Worm (Caenorhabditis elegans) whole organism, L2 larva: ENCODE data around the gene M03B6.1.

Source experiments
- ZK546.5 ChIP-seq: sonication (generic microtip); optimal IDR thresholded peaks from 2 replicates; lab custom pipeline; 2017; ENCODE audit warnings: missing biosample characterization, missing genetic modification characterization
- alr-1 ChIP-seq: fragments of 150-350 bp; optimal IDR thresholded peaks from 2 replicates; lab custom pipeline; 2014; ENCODE audit warnings: missing biosample characterization, missing genetic modification characterization
- aly-2 ChIP-seq: fragments of 150-350 bp; optimal IDR thresholded peaks from 2 replicates; lab custom pipeline; 2014; ENCODE audit warnings: missing biosample characterization, missing genetic modification characterization
- ceh-16 ChIP-seq: fragments of 150-350 bp; optimal IDR thresholded peaks from 2 replicates; lab custom pipeline; 2014; ENCODE audit warnings: missing biosample characterization, missing genetic modification characterization
- egl-27 ChIP-seq: sonication (generic microtip); optimal IDR thresholded peaks from 3 replicates; lab custom pipeline; 2017; ENCODE audit warnings: missing biosample characterization, missing genetic modification reagents, missing genetic modification characterization
- lsy-2 ChIP-seq, 2 experiments: fragments of 150-350 bp in 1 of 2; sonication (generic microtip) in 1 of 2; optimal IDR thresholded peaks; 2 replicates each; lab custom pipeline; 2014 to 2017; ENCODE audit warnings: missing biosample characterization in 2 of 2, missing genetic modification characterization in 2 of 2
- mbf-1 ChIP-seq: sonication (generic microtip); optimal IDR thresholded peaks from 2 replicates; lab custom pipeline; 2017; ENCODE audit warnings: missing biosample characterization, missing genetic modification characterization
- mdl-1 ChIP-seq, 2 experiments: fragments of 150-350 bp in 1 of 2; sonication (generic microtip) in 1 of 2; optimal IDR thresholded peaks; 2 replicates each; lab custom pipeline; 2017; ENCODE audit warnings: missing biosample characterization in 2 of 2, missing genetic modification characterization in 2 of 2
- nhr-11 ChIP-seq: fragments of 150-350 bp; optimal IDR thresholded peaks from 2 replicates; lab custom pipeline; 2014; ENCODE audit warnings: missing biosample characterization, missing genetic modification characterization
- unc-39 ChIP-seq: fragments of 150-350 bp; optimal IDR thresholded peaks from 2 replicates; lab custom pipeline; 2014; ENCODE audit warnings: missing biosample characterization, missing genetic modification characterization
- unc-62 ChIP-seq: fragments of 150-350 bp; optimal IDR thresholded peaks from 2 replicates; lab custom pipeline; 2014; ENCODE audit warnings: missing biosample characterization, missing genetic modification reagents, missing genetic modification characterization
- ztf-11 ChIP-seq: sonication (generic microtip); optimal IDR thresholded peaks from 2 replicates; lab custom pipeline; 2017; ENCODE audit warnings: missing biosample characterization, missing genetic modification characterization
- ztf-4 ChIP-seq: fragments of 150-350 bp; optimal IDR thresholded peaks from 2 replicates; lab custom pipeline; 2014; ENCODE audit warnings: missing biosample characterization, missing genetic modification characterization

ce11 chrX:13840336-13840735 is 1.1 kb upstream of the M03B6.1 start:
- TF ChIP-seq ztf-11 (no peak), mbf-1 (no peak), nhr-11 (tag; lab: Kevin White, UChicago) (no peak), lsy-2 (tag; optimal IDR thresholded peaks at IDR 0.05; lab: Kevin White, UChicago) (no peak), ZK546.5 (tag; lab: Kevin White, UChicago) (no peak), alr-1 (no peak), unc-62 (no peak), egl-27 (no peak), aly-2 (tag; lab: Kevin White, UChicago) (no peak), ztf-4 (no peak), unc-39 (tag; lab: Kevin White, UChicago) (no peak), ceh-16 (tag; lab: Kevin White, UChicago) (no peak), mdl-1 (tag; optimal IDR thresholded peaks at IDR 0.05; lab: Kevin White, UChicago) (no peak)
